Worm (Caenorhabditis elegans) whole organism, young adult: ENCODE results near the gene gpa-7.

Source experiments
- B0336.3 ChIP-seq: fragments of 200-800 bp; sonication (Bioruptor generic); IDR thresholded peaks from 2 replicates; pipeline ENCODE4 v1.3.6; 2022; ENCODE audit warnings: missing genetic modification characterization, missing compliant biosample characterization
- F33H1.4 ChIP-seq: fragments of 200-800 bp; sonication (Bioruptor generic); IDR thresholded peaks from 2 replicates; pipeline ENCODE4 v1.3.6; 2022; ENCODE audit warnings: missing genetic modification reagents, missing genetic modification characterization, missing compliant biosample characterization
- F52B5.7 ChIP-seq: sonication (generic microtip); optimal IDR thresholded peaks from 2 replicates; lab custom pipeline; 2016; ENCODE audit warnings: mild to moderate bottlenecking, missing genetic modification characterization, missing compliant biosample characterization
- F55B11.4 ChIP-seq: sonication (generic microtip); optimal IDR thresholded peaks from 2 replicates; lab custom pipeline; 2016; ENCODE audit warnings: missing compliant biosample characterization, missing genetic modification characterization, borderline replicate concordance; ENCODE audit not compliant: insufficient read depth
- F57C9.4 ChIP-seq: sonication (generic microtip); optimal IDR thresholded peaks from 2 replicates; lab custom pipeline; 2017; ENCODE audit warnings: mild to moderate bottlenecking, missing genetic modification characterization, missing compliant biosample characterization
- T26A5.8 ChIP-seq: sonication (generic microtip); optimal IDR thresholded peaks from 2 replicates; lab custom pipeline; 2016; ENCODE audit warnings: missing genetic modification characterization, missing compliant biosample characterization
- Y53F4B.3 ChIP-seq: fragments of 200-800 bp; sonication (Bioruptor generic); IDR thresholded peaks from 2 replicates; pipeline ENCODE4 v1.3.6; 2022; ENCODE audit warnings: missing genetic modification reagents, missing genetic modification characterization, missing compliant biosample characterization
- Y67H2A.10 ChIP-seq: fragments of 200-800 bp; sonication (Bioruptor generic); conservative IDR thresholded peaks from 2 replicates; pipeline ENCODE4 v1.3.6; 2022; ENCODE audit warnings: missing genetic modification reagents, missing genetic modification characterization, missing compliant biosample characterization
- Y79H2A.3 ChIP-seq: fragments of 200-800 bp; sonication (Bioruptor generic); conservative IDR thresholded peaks from 2 replicates; pipeline ENCODE4 v1.3.6; 2022; ENCODE audit warnings: missing genetic modification reagents, missing genetic modification characterization, missing compliant biosample characterization
- Y95B8A.8 ChIP-seq: fragments of 200-800 bp; sonication (Bioruptor generic); IDR thresholded peaks from 2 replicates; pipeline ENCODE4 v1.3.6; 2022; ENCODE audit warnings: missing genetic modification reagents, missing genetic modification characterization, missing compliant biosample characterization
- ama-1 ChIP-seq, 3 experiments: fragments of 150-350 bp in 1 of 3; sonication (generic microtip) in 2 of 3; optimal IDR thresholded peaks; 2 replicates each; lab custom pipeline; 2014 to 2018; ENCODE audit warnings: missing biosample characterization in 2 of 3, missing genetic modification characterization in 2 of 3, missing genetic modification reagents in 2 of 3
- aptf-3 ChIP-seq: fragments of 200-800 bp; sonication (Bioruptor generic); IDR thresholded peaks from 2 replicates; pipeline ENCODE4 v1.3.6; 2022; ENCODE audit warnings: missing genetic modification characterization, missing compliant biosample characterization
- ccch-3 ChIP-seq: fragments of 200-800 bp; sonication (Bioruptor generic); optimal IDR thresholded peaks from 2 replicates; lab custom pipeline; 2018; ENCODE audit warnings: mild to moderate bottlenecking, missing genetic modification characterization, missing compliant biosample characterization
- cebp-1 ChIP-seq, 2 experiments: fragments of 200-800 bp in 1 of 2; sonication (Bioruptor generic) in 1 of 2; sonication (generic microtip) in 1 of 2; IDR thresholded peaks in 1 of 2; optimal IDR thresholded peaks in 1 of 2; 2 replicates each; pipeline versions ENCODE4 v1.3.6 to Lab custom; 2017 to 2022; ENCODE audit warnings: missing compliant biosample characterization in 2 of 2, missing genetic modification characterization in 2 of 2, mild to moderate bottlenecking in 1 of 2, missing genetic modification reagents in 1 of 2, moderate library complexity in 1 of 2
- cebp-2 ChIP-seq: fragments of 200-800 bp; sonication (Bioruptor generic); IDR thresholded peaks from 2 replicates; pipeline ENCODE4 v1.3.6; 2022; ENCODE audit warnings: missing genetic modification characterization, missing compliant biosample characterization
- ceh-27 ChIP-seq: fragments of 200-800 bp; sonication (Bioruptor generic); optimal IDR thresholded peaks from 2 replicates; lab custom pipeline; 2018; ENCODE audit warnings: mild to moderate bottlenecking, missing genetic modification characterization, moderate library complexity, missing compliant biosample characterization
- dpff-1 ChIP-seq: sonication (generic microtip); optimal IDR thresholded peaks from 2 replicates; lab custom pipeline; 2017; ENCODE audit warnings: mild to moderate bottlenecking, missing genetic modification characterization, missing compliant biosample characterization
- ekl-4 ChIP-seq: fragments of 200-800 bp; sonication (Bioruptor generic); IDR thresholded peaks from 2 replicates; pipeline ENCODE4 v1.3.6; 2022; ENCODE audit warnings: missing genetic modification reagents, missing genetic modification characterization, missing compliant biosample characterization
- him-1 ChIP-seq: sonication (generic microtip); optimal IDR thresholded peaks from 2 replicates; lab custom pipeline; 2016; ENCODE audit warnings: missing genotype, missing genetic modification reagents, missing genetic modification characterization, missing compliant biosample characterization
- hlh-12 ChIP-seq: sonication (generic microtip); optimal IDR thresholded peaks from 2 replicates; lab custom pipeline; 2016; ENCODE audit warnings: missing genetic modification characterization, missing compliant biosample characterization
- hmg-20 ChIP-seq: fragments of 200-800 bp; sonication (Bioruptor generic); IDR thresholded peaks from 2 replicates; pipeline ENCODE4 v1.3.6; 2022; ENCODE audit warnings: missing genetic modification reagents, missing genetic modification characterization, missing compliant biosample characterization
- hrde-1 ChIP-seq: sonication (generic microtip); optimal IDR thresholded peaks from 2 replicates; lab custom pipeline; 2016; ENCODE audit warnings: missing genetic modification characterization, mild to moderate bottlenecking, missing compliant biosample characterization, moderate library complexity, missing genotype, missing genetic modification reagents, borderline replicate concordance
- hsf-1 ChIP-seq: fragments of 200-800 bp; sonication (Bioruptor generic); IDR thresholded peaks from 2 replicates; pipeline ENCODE4 v1.3.6; 2022; ENCODE audit warnings: missing genetic modification reagents, missing genetic modification characterization, missing compliant biosample characterization
- lag-1 ChIP-seq: fragments of 200-800 bp; sonication (Bioruptor generic); IDR thresholded peaks from 2 replicates; pipeline ENCODE4 v1.3.6; 2022; ENCODE audit warnings: missing genetic modification reagents, missing genetic modification characterization, missing compliant biosample characterization
- let-526 ChIP-seq: fragments of 200-800 bp; sonication (Bioruptor generic); IDR thresholded peaks from 2 replicates; pipeline ENCODE4 v1.3.6; 2022; ENCODE audit warnings: missing genetic modification reagents, missing genetic modification characterization, missing compliant biosample characterization
- lin-26 ChIP-seq: fragments of 200-800 bp; sonication (Bioruptor generic); IDR thresholded peaks from 2 replicates; pipeline ENCODE4 v1.3.6; 2022; ENCODE audit warnings: missing genetic modification reagents, missing genetic modification characterization, missing compliant biosample characterization
- lin-54 ChIP-seq: fragments of 200-800 bp; sonication (Bioruptor generic); optimal IDR thresholded peaks from 2 replicates; lab custom pipeline; 2018; ENCODE audit warnings: mild to moderate bottlenecking, missing genetic modification characterization, missing compliant biosample characterization
- lsl-1 ChIP-seq: fragments of 200-800 bp; sonication (Bioruptor generic); optimal IDR thresholded peaks from 2 replicates; lab custom pipeline; 2018; ENCODE audit warnings: mild to moderate bottlenecking, missing genetic modification characterization, moderate library complexity, missing compliant biosample characterization
- madf-6 ChIP-seq: fragments of 200-800 bp; sonication (Bioruptor generic); IDR thresholded peaks from 2 replicates; pipeline ENCODE4 v1.3.6; 2022; ENCODE audit warnings: missing genetic modification reagents, missing genetic modification characterization, missing compliant biosample characterization
- nhr-179 ChIP-seq: sonication (generic microtip); optimal IDR thresholded peaks from 2 replicates; lab custom pipeline; 2016; ENCODE audit warnings: mild to moderate bottlenecking, missing genetic modification characterization, missing compliant biosample characterization
- nhr-80 ChIP-seq: sonication (generic microtip); optimal IDR thresholded peaks from 2 replicates; lab custom pipeline; 2016; ENCODE audit warnings: missing genetic modification characterization, missing compliant biosample characterization
- nhr-90 ChIP-seq: sonication (generic microtip); optimal IDR thresholded peaks from 2 replicates; lab custom pipeline; 2016; ENCODE audit warnings: missing genotype, mild to moderate bottlenecking, missing genetic modification characterization, missing compliant biosample characterization
- pbrm-1 ChIP-seq: fragments of 200-800 bp; sonication (Bioruptor generic); IDR thresholded peaks from 2 replicates; pipeline ENCODE4 v1.3.6; 2022; ENCODE audit warnings: missing genetic modification reagents, missing genetic modification characterization, missing compliant biosample characterization
- snpc-1.1 ChIP-seq: sonication (generic microtip); optimal IDR thresholded peaks from 2 replicates; lab custom pipeline; 2017; ENCODE audit warnings: missing genetic modification characterization, mild to moderate bottlenecking, missing compliant biosample characterization, antibody characterized with exemption, moderate library complexity, missing genotype, missing genetic modification reagents; ENCODE audit not compliant: insufficient read depth
- snpc-4 ChIP-seq, 5 experiments: fragments of 150-350 bp in 1 of 5; sonication (generic microtip) in 4 of 5; optimal IDR thresholded peaks; 2 replicates each; lab custom pipeline; 2014 to 2018; ENCODE audit warnings: missing genetic modification characterization in 5 of 5, missing biosample characterization in 3 of 5, antibody characterized with exemption in 2 of 5, mild to moderate bottlenecking in 2 of 5, missing compliant biosample characterization in 2 of 5, missing genotype in 2 of 5, moderate library complexity in 2 of 5, missing genetic modification reagents in 1 of 5
- ztf-18 ChIP-seq: sonication (generic microtip); optimal IDR thresholded peaks from 2 replicates; lab custom pipeline; 2016; ENCODE audit warnings: missing genotype, mild to moderate bottlenecking, missing genetic modification characterization, missing compliant biosample characterization
- ztf-26 ChIP-seq: sonication (generic microtip); optimal IDR thresholded peaks from 2 replicates; lab custom pipeline; 2017; ENCODE audit warnings: missing genetic modification characterization, missing compliant biosample characterization

The gpa-7 gene

ce11 chrIV:10381035-10381434 is 22.8 kb upstream of the gpa-7 start:
- TF ChIP-seq pbrm-1 (GFP tag; lab: Robert Waterston, UW), result no peak
- TF ChIP-seq let-526 (GFP tag; lab: Robert Waterston, UW), result no peak
- peak; percentile 5 for TF ChIP-seq snpc-4 (GFP tag; optimal IDR thresholded peaks at IDR 0.05; lab: Kevin White, UChicago)
- TF ChIP-seq snpc-4 (tag; optimal IDR thresholded peaks at IDR 0.05; lab: Kevin White, UChicago), result no peak
- TF ChIP-seq Y79H2A.3 (GFP tag; lab: Robert Waterston, UW), result no peak
- no peak for TF ChIP-seq cebp-1 (GFP tag; IDR thresholded peaks at IDR 0.05; lab: Robert Waterston, UW)
- TF ChIP-seq cebp-1 (tag; optimal IDR thresholded peaks at IDR 0.05; lab: Kevin White, UChicago), result peak; percentile 3
- peak; percentile 59 for TF ChIP-seq ztf-18 (tag; lab: Kevin White, UChicago)
- TF ChIP-seq Y67H2A.10 (GFP tag; lab: Robert Waterston, UW), result 0 out of 2 replicates have a peak, but pooled peaks have one; percentile 0

ce11 chrIV:10382894-10383293 is 20.9 kb upstream of the gpa-7 start:
- TF ChIP-seq nhr-179 (tag; lab: Kevin White, UChicago), result no peak
- no peak for TF ChIP-seq T26A5.8 (tag; lab: Kevin White, UChicago)
- TF ChIP-seq hlh-12 (tag; lab: Kevin White, UChicago), result no peak
- TF ChIP-seq snpc-1.1 (tag; lab: Kevin White, UChicago), result no peak
- no peak for TF ChIP-seq F57C9.4 (tag; lab: Kevin White, UChicago)
- no peak for TF ChIP-seq lin-26
- TF ChIP-seq cebp-1 (GFP tag; IDR thresholded peaks at IDR 0.05; lab: Robert Waterston, UW), result no peak
- no peak for TF ChIP-seq cebp-1 (tag; optimal IDR thresholded peaks at IDR 0.05; lab: Kevin White, UChicago)
- TF ChIP-seq Y95B8A.8 (GFP tag; lab: Robert Waterston, UW), result no peak
- TF ChIP-seq ccch-3 (GFP tag; lab: Kevin White, UChicago), result no peak
- TF ChIP-seq lag-1 (GFP tag; lab: Robert Waterston, UW), result no peak

- TF ChIP-seq ama-1 (optimal IDR thresholded peaks at IDR 0.05; lab: Kevin White, UChicago) (no peak), ama-1 (GFP tag; optimal IDR thresholded peaks at IDR 0.05; lab: Kevin White, UChicago) (peak in 1 of 2 experiments; percentile 41), B0336.3 (GFP tag; lab: Robert Waterston, UW) (peak; percentile 29; the same call in 1 of the 2 replicates), Y53F4B.3 (GFP tag; lab: Robert Waterston, UW) (no peak), ekl-4 (peak; percentile 45), hsf-1 (GFP tag; lab: Robert Waterston, UW) (0 out of 2 replicates have a peak, but pooled peaks have one; percentile 11), madf-6 (GFP tag; lab: Robert Waterston, UW) (peak; percentile 41; the same call in 1 of the 2 replicates)
Measured at ce11 chrIV:10387113-10387512, 16.7 kb upstream of the gpa-7 start, which contains the start of gene nfu-1. TSS of gene nfu-1 (plus strand) at chrIV:10387413.

- TF ChIP-seq dpff-1 (tag; lab: Kevin White, UChicago), result no peak
- TF ChIP-seq cebp-1 (GFP tag; IDR thresholded peaks at IDR 0.05; lab: Robert Waterston, UW), result 0 out of 2 replicates have a peak, but pooled peaks have one; percentile 17
- no peak for TF ChIP-seq cebp-1 (tag; optimal IDR thresholded peaks at IDR 0.05; lab: Kevin White, UChicago)
- TF ChIP-seq hsf-1 (GFP tag; lab: Robert Waterston, UW), result no peak
- no peak for TF ChIP-seq lsl-1 (GFP tag; lab: Kevin White, UChicago)
- TF ChIP-seq ceh-27 (GFP tag; lab: Kevin White, UChicago), result no peak
- peak; percentile 53 for TF ChIP-seq him-1 (tag; lab: Kevin White, UChicago)
- TF ChIP-seq F33H1.4 (GFP tag; lab: Robert Waterston, UW), result no peak
- TF ChIP-seq ztf-26 (tag; lab: Kevin White, UChicago), result no peak
- TF ChIP-seq B0336.3 (GFP tag; lab: Robert Waterston, UW), result no peak
- TF ChIP-seq F52B5.7 (tag; lab: Kevin White, UChicago), result no peak
- TF ChIP-seq lin-54 (GFP tag; lab: Kevin White, UChicago), result no peak
- no peak for TF ChIP-seq ccch-3 (GFP tag; lab: Kevin White, UChicago)
- no peak for TF ChIP-seq snpc-4 (GFP tag; optimal IDR thresholded peaks at IDR 0.05; lab: Kevin White, UChicago)
- TF ChIP-seq snpc-4 (tag; optimal IDR thresholded peaks at IDR 0.05; lab: Kevin White, UChicago), result no peak
- TF ChIP-seq F55B11.4 (tag; lab: Kevin White, UChicago), result no peak
- TF ChIP-seq aptf-3, result no peak
- TF ChIP-seq nhr-80 (tag; lab: Kevin White, UChicago), result peak; percentile 71
- no peak for TF ChIP-seq nhr-90 (tag; lab: Kevin White, UChicago)
- TF ChIP-seq let-526 (GFP tag; lab: Robert Waterston, UW), result no peak
- TF ChIP-seq hmg-20 (GFP tag; lab: Robert Waterston, UW), result no peak
- TF ChIP-seq hrde-1, result no peak
- TF ChIP-seq cebp-2 (GFP tag; lab: Robert Waterston, UW), result no peak
Measured at ce11 chrIV:10388263-10388662, 15.5 kb upstream of the gpa-7 start, which contains the start of gene R10H10.3. TSS of gene R10H10.3 (plus strand) at chrIV:10388505.
